Worm (Caenorhabditis elegans) whole organism, L3 larva: ENCODE measurements around the gene F14E5.8.
A peak's percentile ranks its signal among the peaks of the same experiment; 100 is the strongest.

Experiments used
- R02D3.7 ChIP-seq: fragments of 150-350 bp; optimal IDR thresholded peaks from 2 replicates; lab custom pipeline; 2014; ENCODE audit warnings: missing biosample characterization, missing genetic modification characterization
- aly-2 ChIP-seq: fragments of 150-350 bp; optimal IDR thresholded peaks from 2 replicates; lab custom pipeline; 2014; ENCODE audit warnings: missing biosample characterization, missing genetic modification characterization
- ama-1 ChIP-seq: fragments of 150-350 bp; optimal IDR thresholded peaks from 2 replicates; lab custom pipeline; 2018
- ceh-16 ChIP-seq: sonication (generic microtip); optimal IDR thresholded peaks from 2 replicates; lab custom pipeline; 2017; ENCODE audit warnings: missing biosample characterization, missing genetic modification characterization
- egl-27 ChIP-seq: sonication (generic microtip); optimal IDR thresholded peaks from 4 replicates; lab custom pipeline; 2017; ENCODE audit warnings: missing biosample characterization, missing genetic modification reagents, missing genetic modification characterization
- egl-5 ChIP-seq: fragments of 150-350 bp; optimal IDR thresholded peaks from 2 replicates; lab custom pipeline; 2017; ENCODE audit warnings: missing biosample characterization, missing genetic modification reagents, missing genetic modification characterization, inconsistent platforms
- elt-1 ChIP-seq: fragments of 150-350 bp; optimal IDR thresholded peaks from 2 replicates; lab custom pipeline; 2014; ENCODE audit warnings: missing biosample characterization, missing genetic modification characterization
- elt-2 ChIP-seq: sonication (generic microtip); optimal IDR thresholded peaks from 2 replicates; lab custom pipeline; 2016; ENCODE audit warnings: missing genetic modification reagents, mild to moderate bottlenecking, missing genetic modification characterization, missing compliant biosample characterization
- eor-1 ChIP-seq, 2 experiments: fragments of 150-350 bp; optimal IDR thresholded peaks; 2 replicates each; lab custom pipeline; 2014 to 2018; ENCODE audit warnings: missing biosample characterization in 2 of 2, missing genetic modification characterization in 2 of 2
- fos-1 ChIP-seq: fragments of 150-350 bp; optimal IDR thresholded peaks from 2 replicates; lab custom pipeline; 2014; ENCODE audit warnings: missing biosample characterization, missing genetic modification characterization
- jun-1 ChIP-seq: fragments of 150-350 bp; optimal IDR thresholded peaks from 2 replicates; lab custom pipeline; 2014; ENCODE audit warnings: missing biosample characterization, missing genetic modification reagents, missing genetic modification characterization
- lin-15B ChIP-seq: fragments of 150-350 bp; optimal IDR thresholded peaks from 2 replicates; lab custom pipeline; 2014; ENCODE audit warnings: missing biosample characterization, missing genetic modification characterization
- lin-39 ChIP-seq: fragments of 150-350 bp; optimal IDR thresholded peaks from 2 replicates; lab custom pipeline; 2018; ENCODE audit warnings: missing biosample characterization, missing genetic modification reagents, missing genetic modification characterization
- lsy-12 ChIP-seq: sonication (generic microtip); optimal IDR thresholded peaks from 2 replicates; lab custom pipeline; 2016; ENCODE audit warnings: mild to moderate bottlenecking, missing genetic modification characterization, missing compliant biosample characterization
- mdl-1 ChIP-seq: fragments of 150-350 bp; optimal IDR thresholded peaks from 2 replicates; lab custom pipeline; 2014; ENCODE audit warnings: missing biosample characterization, missing genetic modification characterization
- nfya-1 ChIP-seq: sonication (generic microtip); optimal IDR thresholded peaks from 2 replicates; lab custom pipeline; 2017; ENCODE audit warnings: missing genetic modification characterization, mild to moderate bottlenecking, missing compliant biosample characterization, antibody characterized with exemption, moderate library complexity; ENCODE audit not compliant: insufficient read depth
- nhr-11 ChIP-seq: fragments of 150-350 bp; optimal IDR thresholded peaks from 2 replicates; lab custom pipeline; 2014; ENCODE audit warnings: missing biosample characterization, missing genetic modification characterization
- nhr-12 ChIP-seq: fragments of 150-350 bp; optimal IDR thresholded peaks from 2 replicates; lab custom pipeline; 2014; ENCODE audit warnings: missing biosample characterization, missing genetic modification characterization
- nhr-237 ChIP-seq: fragments of 150-350 bp; optimal IDR thresholded peaks from 2 replicates; lab custom pipeline; 2014; ENCODE audit warnings: missing biosample characterization, missing genetic modification characterization
- nhr-25 ChIP-seq: sonication (generic microtip); optimal IDR thresholded peaks from 2 replicates; lab custom pipeline; 2017; ENCODE audit warnings: missing biosample characterization, missing genetic modification characterization
- nhr-43 ChIP-seq: sonication (generic microtip); optimal IDR thresholded peaks from 2 replicates; lab custom pipeline; 2016; ENCODE audit warnings: mild to moderate bottlenecking, missing genetic modification characterization, missing compliant biosample characterization; ENCODE audit not compliant: poor library complexity, severe bottlenecking
- nhr-67 ChIP-seq: fragments of 150-350 bp; optimal IDR thresholded peaks from 2 replicates; lab custom pipeline; 2014; ENCODE audit warnings: missing biosample characterization, missing genetic modification characterization
- pha-4 ChIP-seq: fragments of 150-350 bp; optimal IDR thresholded peaks from 2 replicates; lab custom pipeline; 2014; ENCODE audit warnings: missing biosample characterization, missing genetic modification reagents, missing genetic modification characterization
- pqm-1 ChIP-seq: fragments of 150-350 bp; optimal IDR thresholded peaks from 2 replicates; lab custom pipeline; 2017; ENCODE audit warnings: missing biosample characterization, missing genetic modification characterization, inconsistent platforms
- sea-2 ChIP-seq: fragments of 150-350 bp; sonication (generic microtip); optimal IDR thresholded peaks from 4 replicates; lab custom pipeline; 2014; ENCODE audit warnings: missing biosample characterization, missing genetic modification reagents, missing genetic modification characterization
- skn-1 ChIP-seq: fragments of 150-350 bp; optimal IDR thresholded peaks from 2 replicates; lab custom pipeline; 2014; ENCODE audit warnings: missing biosample characterization, missing genetic modification characterization
- snpc-4 ChIP-seq: fragments of 150-350 bp; optimal IDR thresholded peaks from 2 replicates; lab custom pipeline; 2014; ENCODE audit warnings: missing biosample characterization, missing genetic modification characterization
- zag-1 ChIP-seq: fragments of 150-350 bp; optimal IDR thresholded peaks from 2 replicates; lab custom pipeline; 2014; ENCODE audit warnings: missing biosample characterization, missing genetic modification characterization
- ztf-11 ChIP-seq: fragments of 150-350 bp; optimal IDR thresholded peaks from 2 replicates; lab custom pipeline; 2014; ENCODE audit warnings: missing biosample characterization, missing genetic modification characterization
- ztf-4 ChIP-seq: fragments of 150-350 bp; optimal IDR thresholded peaks from 2 replicates; lab custom pipeline; 2014; ENCODE audit warnings: missing biosample characterization, missing genetic modification characterization

F14E5.8 gene

DNA sequence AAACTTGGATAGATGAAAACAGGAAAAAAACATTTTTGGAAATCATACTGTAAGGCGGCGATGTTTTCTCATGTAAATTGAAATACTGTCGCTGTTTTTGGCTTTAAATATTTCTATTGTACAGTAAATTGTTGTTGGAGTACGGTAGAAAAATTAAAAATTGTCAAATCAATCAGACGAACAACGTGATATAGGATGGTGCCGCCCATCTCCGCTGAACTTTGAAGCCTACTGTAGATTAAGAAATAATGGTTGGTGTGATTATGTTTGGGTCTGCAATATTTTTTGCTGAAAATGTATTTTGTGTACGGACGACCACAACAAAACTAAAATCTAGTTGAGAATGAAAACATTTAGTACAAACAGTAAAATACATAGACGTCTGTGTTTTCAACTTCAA, 34.3 kb upstream of the F14E5.8 start:
- TF ChIP-seq nfya-1 (tag; lab: Kevin White, UChicago) = peak; percentile 77
- peak; percentile 42 for TF ChIP-seq elt-2 (tag; lab: Kevin White, UChicago)
- TF ChIP-seq nhr-67 (tag; lab: Kevin White, UChicago) = no peak
- TF ChIP-seq, all 47 proteins: peak for 2

ce11 chrII:8386897-8387296, 33.0 kb upstream of the F14E5.8 start:
- TF ChIP-seq egl-27 (tag; lab: Kevin White, UChicago) (no peak), elt-2 (tag; lab: Kevin White, UChicago) (peak; percentile 83), pqm-1 (tag; lab: Kevin White, UChicago) (peak; percentile 89), mdl-1 (tag; lab: Kevin White, UChicago) (no peak), aly-2 (no peak), jun-1 (tag; lab: Kevin White, UChicago) (peak; percentile 28)
- TF ChIP-seq, all 47 proteins: peak for 3

DNA sequence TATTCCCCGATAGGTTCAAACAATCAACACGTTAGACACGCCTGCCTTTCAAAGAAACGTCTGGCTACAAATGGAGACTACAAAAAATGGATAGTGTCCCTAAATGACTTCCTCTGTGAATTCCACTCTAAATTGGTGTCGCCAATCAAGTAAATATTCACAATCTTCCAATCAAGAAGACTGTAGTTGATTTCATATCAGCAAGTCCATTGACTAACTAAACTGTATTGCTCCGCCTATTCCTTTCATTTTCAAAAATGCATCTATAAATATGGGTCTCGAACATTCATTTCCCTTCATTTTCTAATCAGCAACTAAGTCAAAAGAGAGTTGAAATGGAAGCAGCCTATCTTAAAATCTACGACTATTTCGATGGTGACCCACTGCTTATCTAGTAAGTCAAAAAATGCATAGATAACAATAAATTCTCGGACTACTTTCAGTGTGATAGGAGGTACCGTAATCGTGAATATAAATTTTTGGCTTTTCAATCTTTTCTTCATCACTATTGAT, 31.8 kb upstream of the F14E5.8 start, which contains the start of gene drd-1:
drd-1 (plus strand) TSS at position 51 of the 513 bp plus-strand sequence.
- no peak for TF ChIP-seq elt-1 (tag; lab: Kevin White, UChicago)
- TF ChIP-seq sea-2 (GFP tag; lab: Kevin White, UChicago) = no peak
- TF ChIP-seq nhr-25 (tag; lab: Kevin White, UChicago) = no peak
- TF ChIP-seq jun-1 (tag; lab: Kevin White, UChicago) = peak; percentile 27
- TF ChIP-seq pqm-1 (tag; lab: Kevin White, UChicago) = peak; percentile 97
- no peak for TF ChIP-seq R02D3.7 (tag; lab: Kevin White, UChicago)
- TF ChIP-seq elt-2 (tag; lab: Kevin White, UChicago) = peak; percentile 98
- TF ChIP-seq skn-1 (tag; lab: Kevin White, UChicago) = no peak
- no peak for TF ChIP-seq pha-4 (tag; lab: Kevin White, UChicago)
- peak; percentile 56 for TF ChIP-seq fos-1 (tag; lab: Kevin White, UChicago)
- TF ChIP-seq zag-1 (tag; lab: Kevin White, UChicago) = no peak
- TF ChIP-seq eor-1 (tag; optimal IDR thresholded peaks at IDR 0.05; lab: Kevin White, UChicago) = no peak
- no peak for TF ChIP-seq lin-15B

- TF ChIP-seq egl-5 (tag; lab: Kevin White, UChicago) (no peak), nfya-1 (tag; lab: Kevin White, UChicago) (no peak), pqm-1 (tag; lab: Kevin White, UChicago) (peak; percentile 41), snpc-4 (tag; lab: Kevin White, UChicago) (no peak), jun-1 (tag; lab: Kevin White, UChicago) (no peak), ama-1 (lab: Kevin White, UChicago) (no peak), ztf-11 (tag; lab: Kevin White, UChicago) (no peak), lin-39 (no peak), fos-1 (tag; lab: Kevin White, UChicago) (no peak), lin-15B (no peak), nhr-11 (no peak), aly-2 (no peak), elt-2 (tag; lab: Kevin White, UChicago) (peak; percentile 39), skn-1 (tag; lab: Kevin White, UChicago) (no peak), nhr-237 (no peak)
Observed at ce11 chrII:8390751-8391150, 29.1 kb upstream of the F14E5.8 start, which contains the start of gene F49E12.10. F49E12.10 (plus strand) TSS chrII:8391051.

- TF ChIP-seq fos-1 (tag; lab: Kevin White, UChicago) (no peak), nhr-11 (no peak), elt-2 (tag; lab: Kevin White, UChicago) (peak; percentile 49), pqm-1 (tag; lab: Kevin White, UChicago) (peak; percentile 73), zag-1 (tag; lab: Kevin White, UChicago) (no peak), nhr-67 (tag; lab: Kevin White, UChicago) (no peak), lin-39 (no peak), nhr-43 (tag; lab: Kevin White, UChicago) (no peak), ztf-4 (tag; lab: Kevin White, UChicago) (no peak), ceh-16 (tag; lab: Kevin White, UChicago) (no peak), nfya-1 (tag; lab: Kevin White, UChicago) (no peak), nhr-12 (tag; lab: Kevin White, UChicago) (no peak), lsy-12 (tag; lab: Kevin White, UChicago) (no peak)
Observed at ce11 chrII:8392215-8392614, 27.7 kb upstream of the F14E5.8 start.
